Fruit fly (Drosophila melanogaster) whole organism, larva: ENCODE data around the gene Nup133.

Source experiments
- noc ChIP-seq: fragments of 200-800 bp; sonication (Bioruptor generic); optimal IDR thresholded peaks from 3 replicates; lab custom pipeline; 2019; ENCODE audit warnings: missing biosample characterization, mild to moderate bottlenecking, missing genetic modification characterization, moderate library complexity

Nup133 gene

DNA sequence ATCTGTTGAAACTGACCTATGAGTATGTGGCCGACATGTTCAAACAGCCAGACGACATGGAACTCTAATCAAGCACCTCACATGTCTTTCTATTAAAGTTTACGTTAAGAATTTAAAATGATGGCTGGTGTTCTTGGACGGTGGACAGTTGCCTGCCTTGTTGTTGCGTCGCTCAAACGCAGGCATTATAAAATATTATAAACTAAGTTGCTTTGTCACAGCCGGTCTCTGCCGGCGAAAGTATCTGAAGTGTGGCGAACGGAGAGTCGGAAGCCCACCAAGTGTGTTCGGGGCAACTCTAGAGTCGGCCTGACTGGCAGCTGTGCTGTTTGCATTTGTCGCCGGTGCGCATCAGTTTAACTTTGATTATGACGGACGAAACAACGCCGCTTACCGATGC lies 4.3 kb downstream of the Nup133 start, which contains the start of gene cd:
TSS of gene cd (plus strand) at position 301 of the 400 bp plus-strand sequence.
- no peak for TF ChIP-seq noc (tag; lab: Kevin White, UChicago)

- no peak for TF ChIP-seq noc (tag; lab: Kevin White, UChicago)
Measured at dm6 chr3R:22698208-22698607, 7.8 kb downstream of the Nup133 start, which contains the start of gene Cyp6d4. Cyp6d4 (plus strand) TSS chr3R:22698319.

- no peak for TF ChIP-seq noc (tag; lab: Kevin White, UChicago)
Measured at dm6 chr3R:22701793-22702192, 11.4 kb downstream of the Nup133 start, which contains the start of the genes CG6972 and CCAP. CG6972 (plus strand) TSS chr3R:22702007. CCAP (minus strand) TSS chr3R:22702084.

DNA sequence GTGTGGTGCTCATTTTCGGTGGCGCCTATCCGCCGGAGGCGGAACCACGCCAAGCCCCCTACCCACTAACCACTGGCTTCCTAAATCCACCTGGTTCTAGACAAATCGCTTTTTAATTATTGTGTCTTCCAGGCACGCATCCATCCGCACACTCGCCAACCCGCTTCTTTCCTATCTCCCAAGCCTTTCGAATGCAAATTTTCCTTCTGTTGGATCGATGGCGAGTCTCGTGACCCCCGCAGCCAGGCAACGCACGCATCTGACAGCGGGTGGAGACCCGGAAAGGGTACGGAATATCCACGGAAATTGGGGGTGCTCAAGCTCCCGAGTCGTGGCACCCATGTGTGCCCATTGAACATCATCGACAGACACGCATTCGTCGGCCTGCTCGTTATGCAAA lies 16.8 kb downstream of the Nup133 start, which contains the start of gene CG13842:
TSS of gene CG13842 (minus strand) at position 101 of the 400 bp plus-strand sequence.
- no peak for TF ChIP-seq noc (tag; lab: Kevin White, UChicago)

- TF ChIP-seq noc (tag; lab: Kevin White, UChicago) = no peak
Measured at dm6 chr3R:22710662-22711061, 20.3 kb downstream of the Nup133 start, which contains the start of gene CG4907. CG4907 (minus strand) TSS chr3R:22710762.

- no peak for TF ChIP-seq noc (tag; lab: Kevin White, UChicago)
Measured at dm6 chr3R:22717863-22718262, 27.5 kb downstream of the Nup133 start.

DNA sequence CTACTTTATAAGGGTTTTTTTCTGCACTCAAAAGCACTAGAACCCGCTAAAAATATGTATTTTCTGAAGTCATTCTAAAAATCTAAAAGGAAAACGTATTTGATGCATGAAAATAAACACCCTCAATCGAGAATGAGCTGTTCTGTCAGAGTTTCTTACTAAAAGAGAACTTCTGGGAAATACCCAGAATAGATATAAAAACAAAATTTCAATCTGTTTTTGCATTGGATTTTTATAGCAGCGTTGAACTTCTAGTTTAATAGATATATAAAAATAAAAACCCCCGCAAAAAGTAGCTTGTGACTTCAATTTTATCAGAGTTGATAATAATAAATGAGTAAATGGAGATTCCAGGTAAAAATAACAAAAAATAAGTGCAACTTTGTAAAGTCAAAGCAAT lies 28.0 kb downstream of the Nup133 start:
- no peak for TF ChIP-seq noc (tag; lab: Kevin White, UChicago)

- TF ChIP-seq noc (tag; lab: Kevin White, UChicago) = no peak
Measured at dm6 chr3R:22718937-22719606, 28.7 kb downstream of the Nup133 start.

dm6 chr3R:22719607-22719949 lies 29.2 kb downstream of the Nup133 start:
- TF ChIP-seq noc (tag; lab: Kevin White, UChicago) = no peak

DNA sequence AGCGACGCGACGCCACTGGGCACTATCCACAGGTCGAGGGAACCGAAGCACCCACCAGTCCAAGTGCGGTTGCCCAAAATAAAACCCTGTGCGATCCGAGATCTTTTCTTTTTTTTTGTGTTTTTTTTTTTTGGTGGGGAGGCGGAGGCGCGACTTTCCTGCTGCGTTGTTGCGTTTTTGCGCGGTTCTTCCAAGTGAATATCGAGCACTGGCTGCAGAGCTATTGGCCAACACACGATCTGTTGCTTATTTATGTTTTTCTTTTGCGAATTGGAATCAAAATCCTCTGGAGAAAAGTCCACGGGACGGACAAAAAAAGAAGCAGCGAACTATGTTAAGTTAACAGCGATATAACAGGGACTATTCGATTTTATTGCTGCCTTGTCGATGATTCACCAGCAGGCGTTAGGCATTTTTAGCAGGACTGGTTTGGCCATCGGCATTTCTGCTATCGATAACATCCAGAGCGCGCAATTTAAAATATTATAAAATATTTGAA lies 30.4 kb downstream of the Nup133 start, which contains the start of gene wge:
TSS of gene wge (minus strand) at position 343 of the 499 bp plus-strand sequence.
- TF ChIP-seq noc (tag; lab: Kevin White, UChicago) = no peak

DNA sequence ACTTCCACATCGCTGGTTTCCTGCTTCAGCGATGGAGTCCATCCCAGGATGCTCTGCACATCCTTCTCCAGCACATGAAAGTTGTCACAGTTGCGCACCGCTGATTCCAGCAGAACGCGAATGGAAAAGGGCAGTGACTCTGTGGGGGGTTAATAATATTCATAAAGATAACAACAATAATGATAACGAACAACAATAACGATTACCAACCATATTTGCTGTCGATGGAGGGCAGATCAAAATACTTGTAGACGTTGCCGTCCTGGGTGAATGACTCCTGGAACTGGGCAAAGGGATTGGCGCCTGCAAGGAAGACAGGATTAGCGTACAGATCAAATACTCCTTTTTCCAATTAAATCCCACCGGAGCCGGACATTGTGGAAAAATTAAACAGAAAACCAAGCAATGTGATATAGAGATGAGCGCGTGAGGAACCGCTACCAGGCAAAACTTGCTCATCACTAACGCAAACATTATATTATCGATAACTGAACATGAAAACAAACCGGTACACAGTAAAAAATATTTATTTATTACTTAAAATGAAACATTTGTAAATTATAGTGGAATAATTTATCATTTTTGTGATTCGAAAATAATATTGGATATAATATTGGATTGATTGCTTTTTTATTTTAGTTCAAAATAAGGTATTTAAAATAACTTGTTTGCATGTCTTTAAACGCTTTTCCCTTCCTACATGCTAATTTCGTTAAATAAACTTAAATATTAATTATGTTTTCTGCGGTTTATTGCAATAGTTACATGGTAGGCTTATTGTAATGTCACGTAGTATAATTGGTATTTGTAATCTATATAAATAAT lies 34.0 kb downstream of the Nup133 start, which contains the start of gene Irp-1A:
TSS of gene Irp-1A (minus strand) at position 439 of the 825 bp plus-strand sequence.
- peak; percentile 58 for TF ChIP-seq noc (tag; lab: Kevin White, UChicago)

- no peak for TF ChIP-seq noc (tag; lab: Kevin White, UChicago)
Measured at dm6 chr3R:22726031-22726770, 35.8 kb downstream of the Nup133 start, which contains the start of gene RNF220. RNF220 (minus strand) TSS chr3R:22726414.

DNA sequence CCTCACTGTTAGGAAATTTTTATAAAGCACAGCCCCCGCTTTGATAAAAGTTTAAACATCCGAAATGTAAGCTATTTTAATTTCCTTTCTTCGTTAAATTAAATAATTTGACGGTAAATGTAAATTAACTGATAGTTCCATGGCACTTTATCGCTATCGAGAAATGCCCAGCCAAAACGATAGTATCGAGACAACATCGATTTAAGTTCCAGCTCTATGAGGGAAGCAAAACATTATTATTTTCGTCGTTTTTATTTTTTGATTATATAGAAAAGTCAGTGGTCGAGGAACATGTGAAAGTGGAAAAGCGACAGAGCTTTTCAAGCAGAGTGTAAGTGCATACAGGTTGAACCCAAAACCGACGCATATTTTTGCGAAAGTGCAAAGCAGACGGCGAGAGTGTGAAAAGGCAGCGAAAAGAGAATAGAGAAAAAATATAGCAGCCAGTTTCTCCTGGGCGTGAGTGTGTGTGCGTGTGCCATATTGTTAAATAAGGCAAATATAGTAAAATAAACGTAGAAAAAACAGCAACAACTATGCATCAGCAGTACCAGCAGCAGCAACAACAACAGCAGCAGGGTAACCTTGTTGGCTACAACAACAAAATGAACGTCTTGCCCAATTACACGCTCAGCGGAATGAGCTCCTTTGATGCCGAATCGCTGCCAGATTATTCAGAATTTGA lies 36.5 kb downstream of the Nup133 start, which contains the start of gene CG45049:
TSS of gene CG45049 (plus strand) at position 197 of the 685 bp plus-strand sequence.
- TF ChIP-seq noc (tag; lab: Kevin White, UChicago) = no peak

DNA sequence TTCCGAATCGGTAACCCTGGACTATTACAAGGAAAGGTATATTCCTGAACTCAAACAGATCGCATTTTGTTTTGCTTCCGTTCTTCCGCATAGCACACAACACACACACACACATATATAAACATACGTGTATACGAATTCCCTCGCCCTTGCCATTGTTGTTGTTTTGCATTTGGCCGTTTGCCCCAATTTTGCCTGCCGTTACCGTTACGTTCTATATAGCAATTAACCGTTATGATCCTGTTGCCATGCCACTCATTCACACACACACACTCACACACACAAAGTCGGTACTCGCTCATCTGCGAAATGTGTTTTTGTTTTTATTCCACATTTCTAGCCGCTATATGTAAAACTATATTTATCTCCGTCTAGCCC lies 37.0 kb downstream of the Nup133 start:
- no peak for TF ChIP-seq noc (tag; lab: Kevin White, UChicago)

- no peak for TF ChIP-seq noc (tag; lab: Kevin White, UChicago)
Measured at dm6 chr3R:22727857-22728256, 37.5 kb downstream of the Nup133 start.
